Worm (Caenorhabditis elegans) whole organism, young adult: ENCODE measurements around the gene alh-8.

ENCODE experiments used
- Y95B8A.8 ChIP-seq: fragments of 200-800 bp; sonication (Bioruptor generic); IDR thresholded peaks from 2 replicates; pipeline ENCODE4 v1.3.6; 2022; ENCODE audit warnings: missing genetic modification reagents, missing genetic modification characterization, missing compliant biosample characterization
- lin-35 ChIP-seq, 3 experiments: fragments of 150-350 bp in 2 of 3; sonication (generic microtip) in 1 of 3; optimal IDR thresholded peaks; 2 replicates each; lab custom pipeline; 2014 to 2018; ENCODE audit warnings: missing biosample characterization in 3 of 3, missing genetic modification characterization in 3 of 3, missing genetic modification reagents in 3 of 3
- snpc-4 ChIP-seq, 5 experiments: fragments of 150-350 bp in 1 of 5; sonication (generic microtip) in 4 of 5; optimal IDR thresholded peaks; 2 replicates each; lab custom pipeline; 2014 to 2018; ENCODE audit warnings: missing genetic modification characterization in 5 of 5, missing biosample characterization in 3 of 5, antibody characterized with exemption in 2 of 5, mild to moderate bottlenecking in 2 of 5, missing compliant biosample characterization in 2 of 5, missing genotype in 2 of 5, moderate library complexity in 2 of 5, missing genetic modification reagents in 1 of 5
- tbx-9 ChIP-seq: sonication (generic microtip); optimal IDR thresholded peaks from 2 replicates; lab custom pipeline; 2016; ENCODE audit warnings: borderline replicate concordance, missing genetic modification characterization, inconsistent platforms, missing compliant biosample characterization

ce11 chrII:11700200-11700599 is 28.7 kb upstream of the alh-8 start, which contains the start of gene inos-1:
- TF ChIP-seq lin-35 (GFP tag; optimal IDR thresholded peaks at IDR 0.05; lab: Kevin White, UChicago) (no peak), snpc-4 (GFP tag; optimal IDR thresholded peaks at IDR 0.05; lab: Kevin White, UChicago) (no peak), snpc-4 (tag; optimal IDR thresholded peaks at IDR 0.05; lab: Kevin White, UChicago) (no peak), Y95B8A.8 (GFP tag; lab: Robert Waterston, UW) (no peak), tbx-9 (tag; lab: Kevin White, UChicago) (no peak)
